Fruit fly (Drosophila melanogaster) Kc167 (cell line): ENCODE measurements around the gene CG4968.

Experiments
- Myc ChIP-seq: fragments of >200 bp; optimal IDR thresholded peaks from 2 replicates; lab custom pipeline; 2017; ENCODE audit warnings: missing external identifiers
- Sin3A ChIP-seq: fragments of >200 bp; optimal IDR thresholded peaks from 2 replicates; lab custom pipeline; 2018; ENCODE audit warnings: missing external identifiers
- h ChIP-seq: fragments of >200 bp; optimal IDR thresholded peaks from 3 replicates; lab custom pipeline; 2018; ENCODE audit warnings: missing external identifiers
- insv ChIP-seq: fragments of >200 bp; optimal IDR thresholded peaks from 3 replicates; lab custom pipeline; 2018; ENCODE audit warnings: missing external identifiers
- psq ChIP-seq: fragments of >200 bp; optimal IDR thresholded peaks from 2 replicates; lab custom pipeline; 2017; ENCODE audit warnings: missing external identifiers
- ttk ChIP-seq: sonication (Bioruptor generic); optimal IDR thresholded peaks from 2 replicates; lab custom pipeline; 2017; ENCODE audit warnings: missing external identifiers

DNA sequence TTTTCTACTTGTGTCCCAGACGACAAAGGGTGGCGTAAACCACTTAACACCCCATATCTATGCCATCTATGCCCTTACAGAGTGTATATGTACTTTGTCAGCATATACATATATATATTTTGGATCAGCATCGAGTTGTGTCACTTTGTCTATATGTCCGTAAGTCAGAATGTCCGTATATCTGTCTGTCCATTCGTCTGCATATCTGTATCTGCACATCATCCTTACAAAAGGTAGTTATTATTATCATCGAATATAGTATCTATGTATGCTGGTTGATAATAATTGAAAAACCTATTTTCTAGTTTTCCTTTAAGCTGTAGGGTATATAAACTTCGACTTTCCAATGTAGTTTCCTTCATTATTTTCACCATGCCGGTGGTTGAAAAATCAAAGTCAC lies 44.4 kb downstream of the CG4968 start:
- TF ChIP-seq Sin3A (lab: Kevin White, UChicago): no peak
- TF ChIP-seq ttk: no peak
- TF ChIP-seq h (lab: Kevin White, UChicago): no peak
- no peak for TF ChIP-seq insv
- no peak for TF ChIP-seq Myc
- TF ChIP-seq psq (lab: Kevin White, UChicago): no peak
